Fruit fly (Drosophila melanogaster) Kc167 (cell line): ENCODE measurements around the gene sick.

ENCODE experiments used
- Myc ChIP-seq: fragments of >200 bp; optimal IDR thresholded peaks from 2 replicates; lab custom pipeline; 2017; ENCODE audit warnings: missing external identifiers
- Sin3A ChIP-seq: fragments of >200 bp; optimal IDR thresholded peaks from 2 replicates; lab custom pipeline; 2018; ENCODE audit warnings: missing external identifiers
- h ChIP-seq: fragments of >200 bp; optimal IDR thresholded peaks from 3 replicates; lab custom pipeline; 2018; ENCODE audit warnings: missing external identifiers
- insv ChIP-seq: fragments of >200 bp; optimal IDR thresholded peaks from 3 replicates; lab custom pipeline; 2018; ENCODE audit warnings: missing external identifiers
- psq ChIP-seq: fragments of >200 bp; optimal IDR thresholded peaks from 2 replicates; lab custom pipeline; 2017; ENCODE audit warnings: missing external identifiers
- ttk ChIP-seq: sonication (Bioruptor generic); optimal IDR thresholded peaks from 2 replicates; lab custom pipeline; 2017; ENCODE audit warnings: missing external identifiers

sick gene

DNA sequence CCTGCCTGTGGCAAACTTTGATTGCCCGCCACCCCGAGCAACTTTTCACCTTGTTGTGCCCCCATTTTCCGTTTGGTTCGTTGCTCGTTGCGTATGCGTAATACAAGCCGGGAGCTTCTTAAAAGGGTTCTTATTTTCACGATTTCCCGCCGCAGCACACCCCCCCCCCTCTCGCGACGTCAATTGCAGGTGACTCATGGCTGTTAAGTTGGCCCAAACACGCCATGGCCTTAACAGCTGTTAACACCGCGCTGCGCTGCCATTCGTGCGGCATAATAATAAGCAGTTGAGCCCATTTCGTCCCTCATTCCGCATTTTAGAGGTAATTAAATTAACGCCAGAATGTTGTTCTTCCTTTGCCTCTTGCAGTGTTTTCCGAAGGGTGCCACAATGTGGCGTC, 54.8 kb downstream of the sick start:
- TF ChIP-seq psq (lab: Kevin White, UChicago) = no peak
- no peak for TF ChIP-seq Myc
- TF ChIP-seq h (lab: Kevin White, UChicago) = no peak
- no peak for TF ChIP-seq ttk
- TF ChIP-seq insv = no peak
- TF ChIP-seq Sin3A (lab: Kevin White, UChicago) = no peak

DNA sequence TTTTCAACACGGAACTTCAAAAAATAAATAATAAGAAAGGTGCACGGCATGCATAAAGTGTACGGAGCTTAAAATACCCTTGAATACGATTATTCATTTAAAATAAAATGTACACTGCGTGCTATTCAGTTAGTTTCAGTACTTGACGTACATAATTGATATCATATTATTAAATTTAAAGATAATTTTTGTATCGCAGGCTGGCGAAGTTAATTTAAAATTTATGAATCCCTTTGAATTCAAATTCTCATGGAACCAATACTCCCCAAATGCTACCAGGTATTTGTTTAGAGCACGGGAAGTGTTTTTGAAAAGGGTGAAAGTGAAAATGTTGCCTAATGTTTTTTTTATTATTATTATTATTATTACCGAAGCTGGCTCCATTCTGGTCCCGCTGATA, 59.1 kb downstream of the sick start:
- TF ChIP-seq Sin3A (lab: Kevin White, UChicago) = no peak
- TF ChIP-seq psq (lab: Kevin White, UChicago) = no peak
- no peak for TF ChIP-seq Myc
- no peak for TF ChIP-seq insv
- no peak for TF ChIP-seq ttk
- no peak for TF ChIP-seq h (lab: Kevin White, UChicago)

DNA sequence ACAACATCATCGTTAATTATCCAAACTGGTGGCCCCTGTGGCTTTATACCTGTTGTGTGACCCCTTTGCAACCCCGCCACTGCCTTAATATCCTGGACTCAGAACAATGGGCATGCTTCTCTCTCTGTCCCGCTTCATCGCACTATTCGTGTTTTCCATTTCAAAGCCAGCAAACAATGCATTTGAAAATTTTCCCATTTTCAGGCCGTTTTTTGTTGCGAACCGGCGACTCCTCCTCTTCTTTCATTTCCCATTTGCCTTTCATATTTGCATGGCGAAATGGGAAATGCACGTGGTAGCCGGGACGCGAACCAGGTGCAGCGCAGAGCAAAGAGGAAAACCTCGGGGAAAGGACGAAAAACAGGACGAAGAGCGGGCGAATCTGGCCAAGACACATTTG, 63.6 kb downstream of the sick start:
- no peak for TF ChIP-seq Myc
- TF ChIP-seq psq (lab: Kevin White, UChicago) = no peak
- TF ChIP-seq insv = no peak
- TF ChIP-seq Sin3A (lab: Kevin White, UChicago) = no peak
- TF ChIP-seq h (lab: Kevin White, UChicago) = no peak
- TF ChIP-seq ttk = no peak

DNA sequence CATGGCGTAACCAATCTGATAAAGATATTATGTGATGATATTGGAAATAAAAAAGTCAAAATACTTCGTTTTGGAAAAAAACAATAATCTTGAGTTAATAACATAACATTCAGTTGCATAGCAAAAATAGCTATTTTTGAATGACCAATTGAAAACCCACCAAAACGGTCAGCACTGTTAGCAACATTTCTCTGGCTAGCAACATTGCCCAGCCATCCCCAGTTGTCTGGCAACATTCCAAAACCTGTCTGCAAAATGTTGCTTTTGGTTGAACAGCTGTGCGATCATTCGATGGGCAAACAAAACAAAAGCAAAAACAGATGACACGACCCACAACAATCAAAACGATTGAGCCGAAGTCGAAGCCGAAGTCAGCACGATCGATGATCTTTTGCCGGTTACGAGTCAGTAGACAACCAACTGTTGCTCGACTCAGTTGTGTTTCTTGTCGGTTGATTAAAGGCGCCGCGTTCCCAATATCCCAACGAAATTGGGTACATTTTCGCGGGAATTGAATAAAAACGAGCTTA, 69.4 kb downstream of the sick start:
- TF ChIP-seq insv (no peak), ttk (no peak), h (lab: Kevin White, UChicago) (no peak), psq (lab: Kevin White, UChicago) (no peak), Sin3A (lab: Kevin White, UChicago) (no peak), Myc (no peak)

DNA sequence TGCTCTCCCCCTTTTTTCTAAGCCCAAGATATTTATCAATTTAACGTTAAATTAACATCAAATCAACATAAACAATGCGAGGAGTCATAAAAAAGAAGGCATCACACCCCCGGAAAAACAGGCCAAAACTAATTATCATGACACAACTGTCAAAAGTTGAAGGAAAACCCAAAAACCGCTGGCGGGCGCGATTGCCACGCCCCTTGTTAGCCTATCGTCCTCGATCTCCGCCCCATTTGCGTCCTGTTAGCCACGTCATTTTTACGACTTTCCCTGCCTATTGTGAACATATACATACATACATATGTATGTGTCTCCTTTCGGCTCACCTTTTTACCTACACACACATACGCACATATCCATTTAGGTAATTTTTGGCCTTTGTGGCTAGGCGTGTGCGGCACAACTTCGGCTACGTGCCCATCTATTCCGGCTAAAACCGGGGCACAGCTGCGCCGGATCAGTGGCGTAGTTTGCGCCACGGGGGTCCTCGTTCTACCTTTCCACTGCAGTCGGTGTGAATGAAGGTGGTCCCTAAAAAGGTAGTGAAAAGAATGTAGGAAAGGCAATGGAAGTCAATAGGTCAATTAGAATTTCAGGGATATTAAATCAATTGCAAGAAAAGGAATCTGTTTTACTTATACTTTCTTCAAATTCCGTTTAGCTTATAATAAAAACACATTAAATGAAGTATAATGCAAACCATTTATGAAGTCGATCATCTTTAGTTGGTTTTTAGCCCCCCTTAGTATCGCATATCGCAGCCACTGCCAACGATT, 70.6 kb downstream of the sick start:
- TF ChIP-seq h (lab: Kevin White, UChicago) = no peak
- TF ChIP-seq Sin3A (lab: Kevin White, UChicago) = no peak
- no peak for TF ChIP-seq Myc
- TF ChIP-seq ttk = no peak
- no peak for TF ChIP-seq insv
- no peak for TF ChIP-seq psq (lab: Kevin White, UChicago)

DNA sequence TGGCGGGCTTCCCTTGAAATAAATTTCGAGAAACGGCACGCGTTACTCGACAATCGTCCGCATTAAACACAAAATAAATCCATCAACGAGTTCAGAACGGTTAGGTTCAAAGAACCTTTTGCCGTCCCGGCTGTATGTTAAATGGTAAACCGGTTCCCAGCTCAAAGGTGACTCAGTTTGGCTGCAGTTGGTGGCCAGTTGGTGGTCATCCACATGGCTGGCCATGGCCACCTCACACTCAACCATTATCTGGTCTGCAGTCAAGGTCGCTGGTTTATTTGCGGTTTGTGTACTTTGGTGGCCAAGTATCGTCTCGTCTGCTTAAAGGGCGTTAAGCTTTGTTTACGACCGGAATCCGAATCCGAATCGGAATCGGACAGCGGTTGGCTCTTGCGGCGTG, 73.3 kb downstream of the sick start:
- TF ChIP-seq Myc (no peak), ttk (no peak), h (lab: Kevin White, UChicago) (no peak), Sin3A (lab: Kevin White, UChicago) (no peak), psq (lab: Kevin White, UChicago) (no peak)

DNA sequence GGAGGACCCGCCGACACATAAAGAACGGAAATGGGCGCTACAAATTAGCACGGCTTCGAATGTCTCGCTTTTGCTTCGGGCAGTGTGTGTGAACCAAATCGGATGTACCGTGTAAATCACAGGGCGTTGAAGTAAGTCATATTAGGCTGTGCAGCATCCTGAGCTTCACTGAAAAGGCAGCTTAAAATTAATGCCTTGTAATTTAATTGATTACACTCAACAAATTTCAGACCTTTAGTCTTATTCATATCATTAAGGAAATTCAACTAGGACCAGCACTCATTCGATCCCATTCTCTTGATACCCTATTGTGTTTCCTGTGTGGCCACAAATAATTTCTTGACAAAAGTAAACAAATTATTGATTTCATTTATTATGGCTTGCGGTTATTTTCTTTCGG, 73.8 kb downstream of the sick start:
- TF ChIP-seq Myc = no peak
- TF ChIP-seq ttk = no peak
- no peak for TF ChIP-seq insv
- no peak for TF ChIP-seq h (lab: Kevin White, UChicago)
- no peak for TF ChIP-seq psq (lab: Kevin White, UChicago)
- no peak for TF ChIP-seq Sin3A (lab: Kevin White, UChicago)

DNA sequence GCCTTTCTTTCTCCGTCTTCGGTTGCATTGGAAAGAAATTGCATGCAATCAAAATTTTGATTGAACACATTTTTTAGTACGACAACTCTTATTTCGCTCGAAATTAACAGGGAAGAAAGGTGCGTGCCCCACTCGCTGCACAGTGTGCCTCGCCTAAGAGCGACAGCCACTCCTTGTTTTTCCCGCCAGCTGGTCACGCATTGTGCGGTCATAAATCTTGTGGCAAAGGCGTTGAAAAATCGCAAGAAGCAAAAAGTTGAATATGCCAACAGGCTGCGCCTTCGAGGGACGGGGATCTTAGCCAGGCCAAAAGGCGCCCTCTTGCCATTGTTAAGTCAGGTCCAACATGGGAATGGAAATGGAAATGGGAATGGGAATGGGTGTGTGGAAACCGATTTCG, 75.9 kb downstream of the sick start:
- TF ChIP-seq ttk (no peak), psq (lab: Kevin White, UChicago) (no peak), insv (no peak), Myc (no peak)

DNA sequence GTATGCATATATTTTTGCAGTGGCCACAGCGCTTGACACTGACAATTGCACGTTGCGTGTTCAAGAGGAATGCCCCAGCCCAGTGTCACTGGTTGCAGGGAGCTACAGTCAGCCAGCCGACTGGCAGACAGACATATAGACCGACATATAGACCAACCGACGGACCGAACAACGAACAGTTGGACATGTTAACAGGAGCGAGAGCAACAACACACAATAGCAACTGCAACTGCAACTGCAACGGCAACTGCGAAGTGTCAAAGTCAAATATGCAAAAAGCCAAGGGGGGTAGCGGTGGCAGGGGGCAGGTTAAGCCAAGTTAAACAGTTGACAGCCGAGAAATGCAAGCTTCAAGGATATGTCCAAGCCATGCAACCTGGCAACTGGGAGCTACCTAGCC, 78.8 kb downstream of the sick start:
- TF ChIP-seq Sin3A (lab: Kevin White, UChicago) = no peak
- TF ChIP-seq psq (lab: Kevin White, UChicago) = no peak
- TF ChIP-seq h (lab: Kevin White, UChicago) = no peak
- no peak for TF ChIP-seq ttk
- no peak for TF ChIP-seq insv
- no peak for TF ChIP-seq Myc

DNA sequence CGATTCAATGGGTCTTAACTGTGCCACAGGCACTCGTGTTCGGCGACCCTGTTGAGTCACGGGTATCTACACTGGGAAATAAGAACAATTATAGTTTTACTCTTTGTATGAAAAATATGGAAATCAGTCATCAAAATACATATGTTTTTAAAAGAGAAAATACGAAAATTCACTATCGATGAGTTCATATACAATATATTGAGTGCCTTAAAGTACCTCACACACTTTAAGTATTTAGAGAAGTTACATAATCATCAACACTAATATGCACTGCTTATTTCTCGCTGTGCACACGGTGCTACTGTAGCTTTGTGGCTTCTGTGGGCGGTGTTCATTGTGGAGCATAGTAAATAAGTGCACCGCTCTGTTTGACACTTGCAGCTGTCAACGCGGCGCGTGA, 88.3 kb downstream of the sick start:
- TF ChIP-seq h (lab: Kevin White, UChicago) = no peak
- TF ChIP-seq ttk = no peak
- TF ChIP-seq psq (lab: Kevin White, UChicago) = no peak
- no peak for TF ChIP-seq insv
- no peak for TF ChIP-seq Sin3A (lab: Kevin White, UChicago)
- no peak for TF ChIP-seq Myc

DNA sequence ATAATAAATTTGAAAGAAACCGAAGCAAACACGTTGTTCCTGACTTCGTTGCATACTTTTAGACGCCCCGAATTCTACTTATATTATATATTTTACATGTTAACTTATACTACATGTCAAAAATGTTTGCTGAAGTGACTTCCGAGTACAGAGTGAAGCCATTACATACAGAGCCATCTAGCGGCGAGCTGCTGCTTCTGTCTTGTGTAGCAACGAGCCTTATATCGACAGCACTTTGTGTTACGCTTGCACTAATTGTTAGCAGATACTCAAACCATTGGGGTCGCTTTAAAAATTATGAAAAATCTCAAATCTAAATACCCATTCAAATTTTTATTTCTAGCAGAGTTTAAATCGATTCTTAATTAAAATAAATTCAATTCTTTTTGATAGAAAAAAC, 91.3 kb downstream of the sick start:
- no peak for TF ChIP-seq Myc
- TF ChIP-seq insv = no peak
- TF ChIP-seq Sin3A (lab: Kevin White, UChicago) = no peak
- no peak for TF ChIP-seq ttk
- no peak for TF ChIP-seq psq (lab: Kevin White, UChicago)
- TF ChIP-seq h (lab: Kevin White, UChicago) = no peak

DNA sequence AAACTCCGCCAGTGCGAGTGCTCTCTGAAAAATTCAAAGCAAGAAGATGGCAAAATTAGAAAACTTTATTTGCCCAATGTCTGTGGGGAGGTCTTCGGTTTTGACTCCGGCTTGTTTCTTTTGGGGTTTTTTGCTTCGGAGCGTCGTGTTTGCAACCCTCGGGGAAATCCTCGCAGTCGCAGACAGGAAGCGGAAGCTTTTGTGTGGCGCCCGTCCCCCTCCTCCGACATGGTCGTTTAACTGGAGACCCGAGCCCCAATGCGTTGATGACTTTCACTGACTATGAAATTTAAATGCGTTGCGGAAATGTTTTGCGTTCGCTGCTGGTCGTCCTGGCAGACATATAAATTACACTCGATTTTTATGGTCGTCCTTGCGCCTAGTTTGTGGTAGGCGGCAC, 92.2 kb downstream of the sick start:
- no peak for TF ChIP-seq insv
- no peak for TF ChIP-seq psq (lab: Kevin White, UChicago)
- no peak for TF ChIP-seq Sin3A (lab: Kevin White, UChicago)
- no peak for TF ChIP-seq h (lab: Kevin White, UChicago)

DNA sequence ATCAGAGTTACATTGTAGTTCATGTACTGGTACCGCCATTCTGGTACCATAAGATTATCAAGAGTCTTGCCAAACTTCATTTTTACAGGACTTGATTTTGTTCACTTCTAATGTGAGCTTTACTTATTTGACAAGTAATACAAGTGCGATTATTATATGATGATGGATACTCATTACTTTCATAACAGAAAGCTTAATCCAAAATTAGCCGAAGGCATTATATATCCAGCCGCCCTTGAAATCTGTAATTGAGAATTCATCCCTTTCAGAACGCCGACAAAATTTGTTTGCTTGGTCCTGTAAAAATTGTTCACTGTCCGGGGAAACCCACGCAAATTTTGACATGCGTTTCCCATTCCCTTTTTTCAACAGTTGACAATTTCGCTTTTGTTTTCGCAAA, 96.3 kb downstream of the sick start, which contains the start of gene CG10481:
Gene CG10481, minus strand, starts transcription at position 101 of the 400 bp plus-strand sequence.
- TF ChIP-seq ttk = no peak
- no peak for TF ChIP-seq h (lab: Kevin White, UChicago)
- TF ChIP-seq Myc = no peak
